Worm (Caenorhabditis elegans) whole organism, late embryonic: Measurements from ENCODE around the gene ZC239.14.
"Not testable (repeated sequence)": the region's sequence is repeated elsewhere in the genome, so short reads cannot be mapped to it uniquely, and the experiment has no call there.

Source experiments
- C08G9.2 ChIP-seq: sonication (generic microtip); optimal IDR thresholded peaks from 2 replicates; lab custom pipeline; 2016; ENCODE audit warnings: mild to moderate bottlenecking, missing genetic modification characterization, moderate library complexity, missing compliant biosample characterization
- C38D4.7 ChIP-seq: fragments of 200-800 bp; sonication (Bioruptor generic); optimal IDR thresholded peaks from 2 replicates; lab custom pipeline; 2018; ENCODE audit warnings: mild to moderate bottlenecking, missing genetic modification characterization, moderate library complexity, missing compliant biosample characterization
- F13H6.1 ChIP-seq: sonication (generic microtip); optimal IDR thresholded peaks from 2 replicates; lab custom pipeline; 2016; ENCODE audit warnings: missing genetic modification characterization, missing compliant biosample characterization
- T23F11.4 ChIP-seq: fragments of 200-800 bp; sonication (Bioruptor generic); optimal IDR thresholded peaks from 2 replicates; lab custom pipeline; 2018; ENCODE audit warnings: mild to moderate bottlenecking, missing genetic modification characterization, missing compliant biosample characterization
- Y22D7AL.16 ChIP-seq: sonication (generic microtip); optimal IDR thresholded peaks from 2 replicates; lab custom pipeline; 2016; ENCODE audit warnings: missing genetic modification characterization, missing compliant biosample characterization
- ama-1 ChIP-seq: fragments of 150-350 bp; optimal IDR thresholded peaks from 2 replicates; lab custom pipeline; 2014
- ceh-14 ChIP-seq: sonication (generic microtip); optimal IDR thresholded peaks from 2 replicates; lab custom pipeline; 2016; ENCODE audit warnings: missing genotype, missing genetic modification characterization, missing compliant biosample characterization
- ceh-2 ChIP-seq: sonication (generic microtip); optimal IDR thresholded peaks from 2 replicates; lab custom pipeline; 2016; ENCODE audit warnings: missing genotype, missing genetic modification characterization, missing compliant biosample characterization
- ceh-24 ChIP-seq: sonication (generic microtip); optimal IDR thresholded peaks from 2 replicates; lab custom pipeline; 2016; ENCODE audit warnings: mild to moderate bottlenecking, missing genetic modification characterization, missing compliant biosample characterization
- ceh-31 ChIP-seq: sonication (generic microtip); optimal IDR thresholded peaks from 2 replicates; lab custom pipeline; 2016; ENCODE audit warnings: missing genetic modification characterization, missing compliant biosample characterization
- ceh-6 ChIP-seq: fragments of 200-800 bp; sonication (Bioruptor generic); optimal IDR thresholded peaks from 2 replicates; lab custom pipeline; 2018; ENCODE audit warnings: mild to moderate bottlenecking, missing genetic modification characterization, missing compliant biosample characterization
- fax-1 ChIP-seq: sonication (generic microtip); optimal IDR thresholded peaks from 2 replicates; lab custom pipeline; 2016; ENCODE audit warnings: missing genotype, missing genetic modification characterization, missing compliant biosample characterization
- fkh-10 ChIP-seq: fragments of 150-350 bp; optimal IDR thresholded peaks from 2 replicates; lab custom pipeline; 2014; ENCODE audit warnings: missing biosample characterization, missing genetic modification reagents, missing genetic modification characterization
- hlh-15 ChIP-seq: sonication (generic microtip); optimal IDR thresholded peaks from 2 replicates; lab custom pipeline; 2016; ENCODE audit warnings: missing genetic modification characterization, missing compliant biosample characterization
- hlh-6 ChIP-seq: sonication (generic microtip); optimal IDR thresholded peaks from 2 replicates; lab custom pipeline; 2016; ENCODE audit warnings: missing genotype, missing genetic modification characterization, missing compliant biosample characterization
- hlh-8 ChIP-seq: sonication (generic microtip); optimal IDR thresholded peaks from 2 replicates; lab custom pipeline; 2016; ENCODE audit warnings: missing genotype, missing genetic modification characterization, missing compliant biosample characterization
- lin-11 ChIP-seq: fragments of 200-800 bp; sonication (Bioruptor generic); optimal IDR thresholded peaks from 2 replicates; lab custom pipeline; 2018; ENCODE audit warnings: mild to moderate bottlenecking, missing genetic modification characterization, missing compliant biosample characterization
- nfya-1 ChIP-seq: sonication (generic microtip); optimal IDR thresholded peaks from 2 replicates; lab custom pipeline; 2017; ENCODE audit warnings: missing genetic modification characterization, mild to moderate bottlenecking, missing compliant biosample characterization, antibody characterized with exemption, moderate library complexity
- nhr-11 ChIP-seq: fragments of 150-350 bp; optimal IDR thresholded peaks from 2 replicates; lab custom pipeline; 2014; ENCODE audit warnings: missing biosample characterization, missing genetic modification characterization
- nhr-232 ChIP-seq: sonication (generic microtip); optimal IDR thresholded peaks from 2 replicates; lab custom pipeline; 2016; ENCODE audit warnings: missing genetic modification characterization, missing compliant biosample characterization
- pax-1 ChIP-seq: fragments of 150-350 bp; optimal IDR thresholded peaks from 2 replicates; lab custom pipeline; 2014; ENCODE audit warnings: missing biosample characterization, missing genetic modification characterization
- pha-2 ChIP-seq: sonication (generic microtip); optimal IDR thresholded peaks from 2 replicates; lab custom pipeline; 2017; ENCODE audit warnings: mild to moderate bottlenecking, missing genetic modification characterization, missing compliant biosample characterization
- pha-4 ChIP-seq: fragments of 150-350 bp; optimal IDR thresholded peaks from 2 replicates; lab custom pipeline; 2018; ENCODE audit warnings: missing biosample characterization, missing genetic modification reagents, missing genetic modification characterization
- pqm-1 ChIP-seq: sonication (generic microtip); optimal IDR thresholded peaks from 2 replicates; lab custom pipeline; 2016; ENCODE audit warnings: missing genetic modification characterization, missing compliant biosample characterization
- sdc-2 ChIP-seq: sonication (generic microtip); optimal IDR thresholded peaks from 2 replicates; lab custom pipeline; 2016; ENCODE audit warnings: missing genotype, missing genetic modification characterization, missing compliant biosample characterization
- sox-2 ChIP-seq: fragments of 200-800 bp; sonication (Bioruptor generic); IDR thresholded peaks from 2 replicates; pipeline ENCODE4 v1.3.6; 2022; ENCODE audit warnings: missing genetic modification reagents, missing genetic modification characterization, missing compliant biosample characterization
- unc-3 ChIP-seq, 2 experiments: fragments of 200-800 bp in 1 of 2; sonication (Bioruptor generic) in 1 of 2; sonication (generic microtip) in 1 of 2; conservative IDR thresholded peaks in 1 of 2; optimal IDR thresholded peaks in 1 of 2; 2 replicates each; pipeline versions ENCODE4 v1.3.6 to Lab custom; 2016 to 2022; ENCODE audit warnings: missing compliant biosample characterization in 2 of 2, missing genetic modification characterization in 2 of 2, missing genetic modification reagents in 1 of 2
- unc-55 ChIP-seq: sonication (generic microtip); optimal IDR thresholded peaks from 2 replicates; lab custom pipeline; 2017; ENCODE audit warnings: missing biosample characterization, missing genetic modification reagents, missing genetic modification characterization
- zip-5 ChIP-seq: sonication (generic microtip); optimal IDR thresholded peaks from 2 replicates; lab custom pipeline; 2016; ENCODE audit warnings: missing genetic modification characterization, missing compliant biosample characterization
- ztf-16 ChIP-seq: sonication (generic microtip); optimal IDR thresholded peaks from 2 replicates; lab custom pipeline; 2017; ENCODE audit warnings: missing genetic modification characterization, missing compliant biosample characterization

The ZC239.14 gene

DNA sequence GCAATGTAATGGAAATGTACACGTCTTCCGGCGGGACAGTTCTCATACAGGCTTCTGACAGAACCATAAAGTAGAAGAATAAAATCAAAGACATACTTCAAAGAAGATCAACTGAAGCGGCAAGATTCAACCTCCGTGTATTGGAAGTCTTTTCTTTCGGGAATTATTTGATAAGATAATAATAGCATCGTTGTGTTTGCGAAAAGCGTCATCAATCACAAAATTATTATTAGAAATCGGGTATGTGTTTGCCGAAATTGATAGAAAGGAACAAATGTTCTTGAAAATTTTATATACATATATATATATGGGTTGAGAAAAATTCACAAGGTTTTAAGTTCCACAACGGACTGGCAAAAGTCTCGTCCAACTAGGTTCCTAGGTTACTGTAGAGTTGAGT, 30.3 kb downstream of the ZC239.14 start, which contains the start of gene Y27F2A.9:
Gene Y27F2A.9, minus strand, starts transcription at position 101 of the 400 bp plus-strand sequence.
- TF ChIP-seq hlh-6 (tag; lab: Kevin White, UChicago); fax-1; ceh-24 (tag; lab: Kevin White, UChicago): not testable (repeated sequence)

DNA sequence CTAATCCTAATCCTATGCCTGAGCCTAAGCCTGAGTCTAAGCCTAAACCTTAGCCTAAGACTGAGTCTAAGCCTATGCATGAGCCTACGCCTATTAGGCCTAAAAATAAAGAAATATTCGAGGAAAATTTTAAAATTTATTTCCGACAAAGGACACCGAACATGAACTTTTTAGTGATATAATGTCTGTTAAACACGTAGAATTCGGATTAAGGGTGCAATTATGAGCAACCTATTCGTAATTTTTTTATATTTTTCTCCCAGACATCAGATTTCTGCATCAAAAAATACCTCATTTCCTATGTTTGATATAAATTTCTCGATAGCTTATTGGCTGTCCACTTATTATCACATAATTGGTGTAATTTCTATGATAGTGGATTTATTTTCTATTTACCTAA, 32.8 kb downstream of the ZC239.14 start, which contains the start of gene Y27F2A.11:
Gene Y27F2A.11, plus strand, starts transcription at position 301 of the 400 bp plus-strand sequence.
- TF ChIP-seq ceh-31 (tag; lab: Kevin White, UChicago); hlh-15 (tag; lab: Kevin White, UChicago); unc-55 (GFP tag; lab: Kevin White, UChicago): not testable (repeated sequence)
- TF ChIP-seq, all 69 proteins: peak for 0; not testable (repeated sequence) for 69

DNA sequence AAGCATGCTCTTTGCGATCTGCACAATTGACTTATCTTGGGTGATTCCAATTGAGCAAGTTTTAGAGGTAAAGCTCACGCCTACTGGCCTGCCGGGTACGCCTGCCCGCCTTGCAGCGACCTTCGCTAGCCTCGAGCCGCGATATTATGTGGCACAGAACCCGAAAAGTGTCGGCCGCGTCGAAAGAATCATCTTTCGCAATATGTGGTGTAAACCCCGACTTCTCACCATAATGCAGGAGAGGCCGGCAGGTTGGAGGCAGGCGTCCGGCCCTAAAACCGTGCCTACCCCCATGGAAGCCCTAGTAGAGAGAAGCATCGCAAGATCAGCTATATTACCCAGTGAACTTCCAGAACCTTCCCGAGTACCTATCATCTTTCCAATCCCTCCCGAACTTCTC, 36.0 kb downstream of the ZC239.14 start:
- no peak for TF ChIP-seq ama-1
- TF ChIP-seq fkh-10, result no peak
- TF ChIP-seq hlh-15 (tag; lab: Kevin White, UChicago), result no peak
- no peak for TF ChIP-seq nhr-232
- no peak for TF ChIP-seq pax-1 (tag; lab: Kevin White, UChicago)
- TF ChIP-seq pha-2 (tag; lab: Kevin White, UChicago), result no peak
- no peak for TF ChIP-seq ztf-16 (tag; lab: Kevin White, UChicago)
- no peak for TF ChIP-seq sox-2 (GFP tag; lab: Robert Waterston, UW)
- TF ChIP-seq hlh-8 (tag; lab: Kevin White, UChicago), result no peak
- no peak for TF ChIP-seq C38D4.7 (GFP tag; lab: Kevin White, UChicago)
- TF ChIP-seq T23F11.4 (GFP tag; lab: Kevin White, UChicago), result no peak
- no peak for TF ChIP-seq Y22D7AL.16 (tag; lab: Kevin White, UChicago)

DNA sequence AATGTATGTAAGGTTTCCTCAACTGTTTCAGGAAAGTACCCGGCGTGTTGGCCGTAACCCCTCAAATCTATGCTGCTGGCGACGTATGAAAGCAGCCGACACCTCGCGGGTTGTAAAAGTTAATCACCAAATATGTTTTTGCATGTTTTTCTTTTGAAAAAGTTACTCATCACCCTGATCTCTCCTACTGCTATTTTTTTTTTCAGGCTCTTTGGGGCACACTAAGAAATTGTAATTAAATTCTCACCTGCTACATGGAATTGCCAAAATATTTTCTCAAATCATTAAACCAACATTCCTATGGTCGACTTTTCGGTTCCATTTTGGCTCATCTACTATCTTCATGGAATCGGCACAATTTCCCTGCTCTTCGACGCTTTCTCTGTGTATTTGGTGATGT, 37.0 kb downstream of the ZC239.14 start, which contains the start of gene sri-78:
Gene sri-78, plus strand, starts transcription at position 301 of the 400 bp plus-strand sequence.
- not testable (repeated sequence) for TF ChIP-seq ceh-6; F13H6.1 (tag; lab: Kevin White, UChicago); ceh-14

DNA sequence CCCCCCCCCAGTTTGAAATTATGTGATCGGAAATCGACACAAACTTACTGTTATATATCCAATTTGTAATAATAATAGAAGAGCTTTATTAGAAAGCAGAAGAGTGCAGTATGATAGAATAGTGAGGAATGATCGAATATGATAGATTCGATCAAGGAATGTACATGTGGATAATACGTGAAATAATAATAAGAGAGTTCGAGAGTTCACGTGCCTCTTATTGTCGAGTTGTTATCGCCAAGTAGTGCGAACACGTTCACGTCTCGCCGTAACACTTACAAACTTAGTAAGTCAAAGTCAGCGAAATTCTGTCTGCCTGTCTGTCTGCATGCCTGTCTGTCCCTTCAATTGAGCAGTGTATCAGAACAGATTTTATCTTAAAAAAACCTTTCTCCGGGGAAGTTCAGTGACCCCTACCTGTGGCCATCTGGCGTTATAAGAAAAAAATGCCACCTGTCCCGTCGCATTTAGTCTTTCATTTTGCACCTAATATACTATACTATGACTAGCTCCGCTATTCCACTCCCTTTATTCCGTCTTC, 38.5 kb downstream of the ZC239.14 start, which contains the start of the genes Y27F2A.6 and Y27F2A.8:
Gene Y27F2A.6, minus strand, starts transcription at position 101 of the 541 bp plus-strand sequence.
Gene Y27F2A.8, plus strand, starts transcription at position 491 of the 541 bp plus-strand sequence.
- TF ChIP-seq C08G9.2 (tag; lab: Kevin White, UChicago); nhr-11 (tag; lab: Kevin White, UChicago); C38D4.7 (GFP tag; lab: Kevin White, UChicago): not testable (repeated sequence)
- TF ChIP-seq, all 69 proteins: peak for 0; not testable (repeated sequence) for 69

DNA sequence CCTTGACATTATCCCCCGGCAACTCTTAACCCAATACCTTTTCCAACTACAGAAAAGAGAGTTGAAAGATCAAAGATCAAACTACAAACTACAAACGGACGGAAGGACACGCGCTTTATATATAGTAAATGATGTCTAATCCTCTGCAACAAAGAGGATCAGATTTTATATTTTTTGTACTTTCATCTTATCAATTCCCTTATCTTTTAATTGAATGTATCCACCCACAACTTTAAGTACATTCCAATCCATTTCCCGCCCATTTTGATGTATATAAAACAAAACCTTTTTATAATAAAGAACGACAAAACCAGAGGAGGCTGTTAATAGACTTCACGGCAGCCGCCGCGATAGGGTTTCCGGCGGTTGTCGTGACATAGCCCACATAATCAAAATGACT, 44.2 kb downstream of the ZC239.14 start, which contains the start of gene sri-40:
Gene sri-40, plus strand, starts transcription at position 301 of the 400 bp plus-strand sequence.
- not testable (repeated sequence) for TF ChIP-seq lin-11; T23F11.4 (GFP tag; lab: Kevin White, UChicago); C38D4.7 (GFP tag; lab: Kevin White, UChicago)

DNA sequence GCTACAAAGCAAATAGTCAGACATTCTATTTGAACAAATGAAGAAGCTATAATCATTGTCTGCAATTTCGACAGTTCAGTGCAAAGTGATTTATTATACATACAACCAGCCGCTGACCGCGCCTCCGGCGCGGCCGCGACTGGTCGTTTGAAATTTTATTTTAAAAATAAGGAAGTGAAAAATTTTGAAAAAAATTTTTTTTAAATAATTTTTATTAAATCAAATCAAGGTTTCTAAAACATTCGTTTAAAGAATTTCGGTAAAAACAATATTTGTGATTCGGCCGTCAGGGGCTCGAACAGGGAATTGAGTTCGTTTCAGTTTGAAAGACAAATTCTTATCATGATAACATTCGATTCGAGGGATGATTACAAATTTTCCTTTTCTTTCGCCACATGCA, 49.7 kb downstream of the ZC239.14 start, which contains the start of gene Y27F2A.10:
Gene Y27F2A.10, minus strand, starts transcription at position 101 of the 400 bp plus-strand sequence.
- TF ChIP-seq pqm-1 (tag; lab: Kevin White, UChicago) (no peak), hlh-15 (tag; lab: Kevin White, UChicago) (no peak), T23F11.4 (GFP tag; lab: Kevin White, UChicago) (no peak), sdc-2 (no peak), ceh-24 (tag; lab: Kevin White, UChicago) (no peak), nhr-232 (no peak), pha-4 (tag; lab: Kevin White, UChicago) (no peak), nfya-1 (tag; lab: Kevin White, UChicago) (no peak), Y22D7AL.16 (tag; lab: Kevin White, UChicago) (no peak), unc-3 (GFP tag; conservative IDR thresholded peaks at IDR 0.05; lab: Robert Waterston, UW) (no peak), unc-3 (tag; optimal IDR thresholded peaks at IDR 0.05; lab: Kevin White, UChicago) (no peak), ceh-2 (tag; lab: Kevin White, UChicago) (no peak), zip-5 (tag; lab: Kevin White, UChicago) (no peak)
